Fruit fly (Drosophila melanogaster): Measurements from ENCODE around the gene CG34049.

dm6 chr2L:2239284-2239683 is 25.8 kb downstream of the CG34049 start, which contains the start of gene Tengl2:
- no peak for TF ChIP-seq CG8478 (optimal IDR thresholded peaks at IDR 0.05)
- TF ChIP-seq CTCF (optimal IDR thresholded peaks at IDR 0.05), result no peak

Data from S2 (cell line).